Worm (Caenorhabditis elegans) whole organism, mixed stage, embryonic: Measurements from ENCODE around the gene ZK262.8.

Experiments used
- ceh-43 ChIP-seq: fragments of 200-800 bp; sonication (Bioruptor generic); optimal IDR thresholded peaks from 2 replicates; lab custom pipeline; 2018; ENCODE audit warnings: mild to moderate bottlenecking, missing genetic modification characterization, moderate library complexity, missing compliant biosample characterization
- cnd-1 ChIP-seq: fragments of 200-800 bp; sonication (Bioruptor generic); optimal IDR thresholded peaks from 2 replicates; lab custom pipeline; 2018; ENCODE audit warnings: mild to moderate bottlenecking, missing genetic modification characterization, missing compliant biosample characterization
- drap-1 ChIP-seq: fragments of 200-800 bp; sonication (Bioruptor generic); optimal IDR thresholded peaks from 3 replicates; lab custom pipeline; 2018; ENCODE audit warnings: mild to moderate bottlenecking, missing genetic modification characterization, missing compliant biosample characterization
- elt-1 ChIP-seq: sonication (generic microtip); optimal IDR thresholded peaks from 2 replicates; lab custom pipeline; 2017; ENCODE audit warnings: missing genetic modification characterization, mild to moderate bottlenecking, missing compliant biosample characterization, antibody characterized with exemption, moderate library complexity, borderline replicate concordance; ENCODE audit not compliant: insufficient read depth
- elt-3 ChIP-seq: fragments of 150-350 bp; optimal IDR thresholded peaks from 2 replicates; lab custom pipeline; 2014; ENCODE audit warnings: missing biosample characterization, missing genetic modification characterization
- flh-1 ChIP-seq: fragments of 200-800 bp; sonication (Bioruptor generic); optimal IDR thresholded peaks from 2 replicates; lab custom pipeline; 2018; ENCODE audit warnings: mild to moderate bottlenecking, missing genetic modification characterization, moderate library complexity, missing compliant biosample characterization
- lin-32 ChIP-seq: fragments of 200-800 bp; sonication (Bioruptor generic); optimal IDR thresholded peaks from 2 replicates; lab custom pipeline; 2018; ENCODE audit warnings: mild to moderate bottlenecking, missing genetic modification characterization, missing compliant biosample characterization
- lsy-2 ChIP-seq: fragments of 150-350 bp; optimal IDR thresholded peaks from 2 replicates; lab custom pipeline; 2014; ENCODE audit warnings: missing biosample characterization, missing genetic modification characterization
- mep-1 ChIP-seq: fragments of 150-350 bp; optimal IDR thresholded peaks from 2 replicates; lab custom pipeline; 2017; ENCODE audit warnings: missing biosample characterization, missing genetic modification reagents, missing genetic modification characterization, inconsistent platforms
- nhr-12 ChIP-seq: fragments of 150-350 bp; optimal IDR thresholded peaks from 2 replicates; lab custom pipeline; 2014; ENCODE audit warnings: missing biosample characterization, missing genetic modification characterization
- nhr-237 ChIP-seq: fragments of 150-350 bp; optimal IDR thresholded peaks from 2 replicates; lab custom pipeline; 2014; ENCODE audit warnings: missing biosample characterization, missing genetic modification characterization
- nhr-28 ChIP-seq: fragments of 150-350 bp; optimal IDR thresholded peaks from 2 replicates; lab custom pipeline; 2014; ENCODE audit warnings: missing biosample characterization, missing genetic modification characterization
- nhr-76 ChIP-seq: sonication (generic microtip); optimal IDR thresholded peaks from 2 replicates; lab custom pipeline; 2017; ENCODE audit warnings: missing biosample characterization, missing genetic modification characterization
- sem-2 ChIP-seq: fragments of 200-800 bp; sonication (Bioruptor generic); optimal IDR thresholded peaks from 2 replicates; lab custom pipeline; 2018; ENCODE audit warnings: mild to moderate bottlenecking, missing genetic modification characterization, missing compliant biosample characterization
- sptf-1 ChIP-seq: sonication (generic microtip); optimal IDR thresholded peaks from 2 replicates; lab custom pipeline; 2017; ENCODE audit warnings: mild to moderate bottlenecking, missing genetic modification characterization, moderate library complexity, missing compliant biosample characterization

ZK262.8 gene

DNA sequence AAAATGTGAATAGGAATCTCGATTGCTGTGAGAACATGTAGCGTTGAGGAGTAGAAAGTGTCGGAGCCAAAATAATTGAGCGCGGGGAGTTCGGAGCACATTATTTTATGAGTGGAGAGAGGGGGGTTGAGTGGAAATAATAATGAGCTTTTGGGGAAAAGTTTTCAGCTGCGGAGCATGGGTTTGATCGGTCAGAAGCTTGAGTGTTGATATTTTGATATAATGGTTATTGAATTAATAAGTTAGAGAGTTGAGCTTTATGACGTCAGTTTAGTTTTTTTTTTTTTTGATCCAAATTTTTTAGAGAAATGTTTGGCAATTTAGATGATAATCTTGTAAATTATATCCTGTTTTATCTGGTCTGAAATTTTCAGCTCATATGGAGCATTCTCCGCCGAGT, 42.0 kb downstream of the ZK262.8 start, which contains the start of gene srh-178:
Gene srh-178, minus strand, starts transcription at position 101 of the 400 bp plus-strand sequence.
- no peak for TF ChIP-seq nhr-28 (tag; lab: Kevin White, UChicago)
- TF ChIP-seq flh-1 (GFP tag; lab: Kevin White, UChicago) = no peak
- TF ChIP-seq cnd-1 (tag; lab: Kevin White, UChicago) = no peak
- no peak for TF ChIP-seq lsy-2 (tag; lab: Kevin White, UChicago)
- no peak for TF ChIP-seq ceh-43 (GFP tag; lab: Kevin White, UChicago)

DNA sequence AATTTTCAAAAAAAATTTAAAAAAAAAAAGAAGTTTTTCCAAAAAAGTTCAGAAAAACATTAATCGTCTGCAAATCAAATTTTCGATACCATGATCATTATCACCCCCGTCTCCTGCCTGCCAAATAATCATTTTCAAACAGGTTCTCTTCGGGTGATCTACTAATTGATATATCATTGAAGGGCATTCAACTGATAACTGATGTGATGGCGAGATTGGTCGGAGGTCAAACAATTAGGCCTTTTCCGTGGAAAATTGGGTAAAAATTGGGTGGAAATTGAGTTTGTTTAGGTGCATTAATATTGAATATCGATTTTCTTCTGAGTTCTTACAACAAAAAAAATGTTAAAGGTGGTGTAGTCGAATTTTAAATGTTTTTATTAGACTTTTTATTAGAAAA, 49.0 kb downstream of the ZK262.8 start, which contains the start of gene Y51A2D.18:
Gene Y51A2D.18, minus strand, starts transcription at position 101 of the 400 bp plus-strand sequence.
- TF ChIP-seq sem-2 (GFP tag; lab: Kevin White, UChicago) (no peak), nhr-76 (no peak), drap-1 (GFP tag; lab: Kevin White, UChicago) (no peak), elt-1 (no peak), nhr-12 (tag; lab: Kevin White, UChicago) (no peak), elt-3 (tag; lab: Kevin White, UChicago) (no peak), sptf-1 (tag; lab: Kevin White, UChicago) (no peak), nhr-237 (tag; lab: Kevin White, UChicago) (no peak), mep-1 (no peak), lin-32 (GFP tag; lab: Kevin White, UChicago) (no peak)
- TF ChIP-seq, all 35 proteins: peak for 0
